Worm (Caenorhabditis elegans) whole organism, mixed stage, embryonic: ENCODE results near the gene W10G11.19.

Experiments
- blmp-1 ChIP-seq: fragments of 150-350 bp; optimal IDR thresholded peaks from 2 replicates; lab custom pipeline; 2014; ENCODE audit warnings: missing biosample characterization, missing genetic modification characterization
- mab-5 ChIP-seq: fragments of 150-350 bp; optimal IDR thresholded peaks from 2 replicates; lab custom pipeline; 2014; ENCODE audit warnings: missing biosample characterization, missing genetic modification characterization
- pha-4 ChIP-seq: fragments of 150-350 bp; optimal IDR thresholded peaks from 2 replicates; lab custom pipeline; 2018; ENCODE audit warnings: missing biosample characterization, missing genetic modification reagents, missing genetic modification characterization
- sem-2 ChIP-seq: fragments of 200-800 bp; sonication (Bioruptor generic); optimal IDR thresholded peaks from 2 replicates; lab custom pipeline; 2018; ENCODE audit warnings: mild to moderate bottlenecking, missing genetic modification characterization, missing compliant biosample characterization
- unc-62 ChIP-seq: fragments of 150-350 bp; optimal IDR thresholded peaks from 2 replicates; lab custom pipeline; 2014; ENCODE audit warnings: missing biosample characterization, missing genetic modification reagents, missing genetic modification characterization
- ztf-11 ChIP-seq: fragments of 150-350 bp; optimal IDR thresholded peaks from 2 replicates; lab custom pipeline; 2014; ENCODE audit warnings: missing biosample characterization, missing genetic modification characterization

DNA sequence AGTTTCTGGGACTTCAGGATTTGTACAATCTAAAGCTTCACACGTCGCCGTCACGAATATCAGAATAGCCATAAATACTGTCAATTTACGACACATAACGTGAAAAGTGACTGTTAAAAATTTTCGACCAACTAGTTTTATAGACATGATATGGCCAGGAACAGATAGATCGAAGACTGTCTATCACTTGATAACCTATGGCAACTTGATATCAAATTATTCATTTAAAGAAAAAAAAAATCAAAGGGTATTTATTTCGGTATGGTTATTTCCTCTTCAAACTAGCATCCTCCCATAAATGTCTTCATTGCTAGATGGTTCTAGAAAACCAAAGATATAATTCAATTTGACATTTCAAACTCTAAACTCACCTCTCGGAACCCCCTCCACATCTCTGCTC lies 12.0 kb downstream of the W10G11.19 start, which contains the start of gene W10G11.3:
- TF ChIP-seq blmp-1 (tag; lab: Kevin White, UChicago) (no peak), unc-62 (GFP tag; lab: Kevin White, UChicago) (no peak), sem-2 (GFP tag; lab: Kevin White, UChicago) (no peak), ztf-11 (tag; lab: Kevin White, UChicago) (no peak), pha-4 (tag; lab: Kevin White, UChicago) (no peak), mab-5 (no peak)
